Worm (Caenorhabditis elegans) whole organism, L1 larva: ENCODE measurements around the gene T05B11.4.

Source experiments
- C04F5.9 ChIP-seq: sonication (generic microtip); optimal IDR thresholded peaks from 2 replicates; lab custom pipeline; 2016; ENCODE audit warnings: missing genetic modification characterization, missing compliant biosample characterization
- Y116A8C.19 ChIP-seq: sonication (generic microtip); optimal IDR thresholded peaks from 2 replicates; lab custom pipeline; 2016; ENCODE audit warnings: missing compliant biosample characterization, missing genetic modification characterization, borderline replicate concordance
- aha-1 ChIP-seq: fragments of 150-350 bp; optimal IDR thresholded peaks from 2 replicates; lab custom pipeline; 2014; ENCODE audit warnings: missing biosample characterization, missing genetic modification characterization
- aly-2 ChIP-seq: fragments of 150-350 bp; optimal IDR thresholded peaks from 2 replicates; lab custom pipeline; 2014; ENCODE audit warnings: missing biosample characterization, missing genetic modification characterization
- ceh-63 ChIP-seq: fragments of 200-800 bp; sonication (Bioruptor generic); optimal IDR thresholded peaks from 2 replicates; lab custom pipeline; 2018; ENCODE audit warnings: mild to moderate bottlenecking, missing genetic modification characterization, missing compliant biosample characterization
- ceh-8 ChIP-seq: fragments of 200-800 bp; sonication (Bioruptor generic); optimal IDR thresholded peaks from 2 replicates; lab custom pipeline; 2018; ENCODE audit warnings: mild to moderate bottlenecking, missing genetic modification characterization, moderate library complexity, missing compliant biosample characterization
- ceh-82 ChIP-seq, 3 experiments: fragments of 150-350 bp in 1 of 3; sonication (generic microtip) in 2 of 3; optimal IDR thresholded peaks; 2 replicates each; lab custom pipeline; 2014 to 2017; ENCODE audit warnings: missing biosample characterization in 3 of 3, missing genetic modification characterization in 3 of 3
- ceh-88 ChIP-seq: fragments of 200-800 bp; sonication (Bioruptor generic); IDR thresholded peaks from 2 replicates; pipeline ENCODE4 v1.3.6; 2022; ENCODE audit warnings: missing genetic modification characterization, missing compliant biosample characterization
- ceh-90 ChIP-seq: sonication (generic microtip); optimal IDR thresholded peaks from 2 replicates; lab custom pipeline; 2016; ENCODE audit warnings: missing genetic modification characterization, missing compliant biosample characterization
- dsc-1 ChIP-seq: sonication (generic microtip); optimal IDR thresholded peaks from 2 replicates; lab custom pipeline; 2016; ENCODE audit warnings: mild to moderate bottlenecking, missing genetic modification characterization, missing compliant biosample characterization
- efl-1 ChIP-seq, 4 experiments: fragments of 150-350 bp; optimal IDR thresholded peaks in 3 of 4; peaks in 1 of 4; 1 replicate in 1 of 4; 2 replicates in 3 of 4; lab custom pipeline; 2014; ENCODE audit warnings: missing biosample characterization in 2 of 4, missing genetic modification characterization in 2 of 4, missing genetic modification reagents in 2 of 4
- efl-3 ChIP-seq: fragments of 200-800 bp; sonication (Bioruptor generic); optimal IDR thresholded peaks from 2 replicates; lab custom pipeline; 2018; ENCODE audit warnings: mild to moderate bottlenecking, missing genetic modification characterization, missing compliant biosample characterization
- egl-13 ChIP-seq: sonication (generic microtip); optimal IDR thresholded peaks from 2 replicates; lab custom pipeline; 2016; ENCODE audit warnings: missing genotype, missing genetic modification reagents, missing genetic modification characterization, missing compliant biosample characterization
- elt-3 ChIP-seq, 6 experiments: fragments of 150-350 bp in 1 of 6; sonication (generic microtip); optimal IDR thresholded peaks; 2 replicates each; lab custom pipeline; 2017 to 2018; ENCODE audit warnings: missing biosample characterization in 6 of 6, missing genetic modification characterization in 6 of 6, inconsistent platforms in 1 of 6
- fkh-10 ChIP-seq: sonication (generic microtip); optimal IDR thresholded peaks from 2 replicates; lab custom pipeline; 2017; ENCODE audit warnings: missing biosample characterization, missing genetic modification reagents, missing genetic modification characterization
- fos-1 ChIP-seq: fragments of 150-350 bp; optimal IDR thresholded peaks from 2 replicates; lab custom pipeline; 2014; ENCODE audit warnings: missing biosample characterization, missing genetic modification characterization
- grh-1 ChIP-seq: fragments of 200-800 bp; sonication (Bioruptor generic); IDR thresholded peaks from 2 replicates; pipeline ENCODE4 v1.3.6; 2022; ENCODE audit warnings: missing genetic modification reagents, missing genetic modification characterization, missing compliant biosample characterization
- hlh-4 ChIP-seq: sonication (generic microtip); optimal IDR thresholded peaks from 2 replicates; lab custom pipeline; 2016; ENCODE audit warnings: mild to moderate bottlenecking, missing genetic modification characterization, missing compliant biosample characterization
- isw-1 ChIP-seq: fragments of 200-800 bp; sonication (Bioruptor generic); IDR thresholded peaks from 2 replicates; pipeline ENCODE4 v1.3.6; 2022; ENCODE audit warnings: missing genetic modification characterization, missing compliant biosample characterization
- jun-1 ChIP-seq: fragments of 150-350 bp; optimal IDR thresholded peaks from 2 replicates; lab custom pipeline; 2014; ENCODE audit warnings: missing biosample characterization, missing genetic modification reagents, missing genetic modification characterization
- lin-13 ChIP-seq: fragments of 150-350 bp; optimal IDR thresholded peaks from 2 replicates; lab custom pipeline; 2014; ENCODE audit warnings: missing biosample characterization, missing genetic modification reagents, missing genetic modification characterization
- lin-14 ChIP-seq: fragments of 200-800 bp; sonication (Bioruptor generic); optimal IDR thresholded peaks from 2 replicates; lab custom pipeline; 2018; ENCODE audit warnings: mild to moderate bottlenecking, missing genetic modification characterization, moderate library complexity, missing compliant biosample characterization
- lin-15B ChIP-seq: fragments of 150-350 bp; sonication (generic microtip); optimal IDR thresholded peaks from 3 replicates; lab custom pipeline; 2014; ENCODE audit warnings: missing biosample characterization, missing genetic modification characterization
- lin-35 ChIP-seq, 2 experiments: fragments of 150-350 bp; optimal IDR thresholded peaks; 2 replicates each; lab custom pipeline; 2014; ENCODE audit warnings: missing biosample characterization in 2 of 2, missing genetic modification characterization in 2 of 2, missing genetic modification reagents in 2 of 2
- lin-39 ChIP-seq: fragments of 150-350 bp; optimal IDR thresholded peaks from 2 replicates; lab custom pipeline; 2014; ENCODE audit warnings: missing biosample characterization, missing genetic modification reagents, missing genetic modification characterization
- lir-3 ChIP-seq: sonication (generic microtip); optimal IDR thresholded peaks from 2 replicates; lab custom pipeline; 2016; ENCODE audit warnings: mild to moderate bottlenecking, missing genetic modification characterization, moderate library complexity, missing compliant biosample characterization; ENCODE audit not compliant: poor library complexity
- mab-9 ChIP-seq: fragments of 200-800 bp; sonication (Bioruptor generic); IDR thresholded peaks from 2 replicates; pipeline ENCODE4 v1.3.6; 2022; ENCODE audit warnings: missing genetic modification reagents, missing genetic modification characterization, missing compliant biosample characterization
- mep-1 ChIP-seq: fragments of 150-350 bp; optimal IDR thresholded peaks from 2 replicates; lab custom pipeline; 2014; ENCODE audit warnings: missing biosample characterization, missing genetic modification characterization
- nhr-19 ChIP-seq: fragments of 200-800 bp; sonication (Bioruptor generic); conservative IDR thresholded peaks from 2 replicates; pipeline ENCODE4 v1.3.6; 2022; ENCODE audit warnings: missing genetic modification characterization, missing compliant biosample characterization
- nhr-20 ChIP-seq: sonication (generic microtip); optimal IDR thresholded peaks from 2 replicates; lab custom pipeline; 2016; ENCODE audit warnings: mild to moderate bottlenecking, missing genetic modification characterization, missing compliant biosample characterization
- nhr-28 ChIP-seq: fragments of 150-350 bp; optimal IDR thresholded peaks from 2 replicates; lab custom pipeline; 2014; ENCODE audit warnings: missing biosample characterization, missing genetic modification characterization
- nhr-47 ChIP-seq: sonication (generic microtip); optimal IDR thresholded peaks from 2 replicates; lab custom pipeline; 2016; ENCODE audit warnings: mild to moderate bottlenecking, missing genetic modification characterization, moderate library complexity, missing compliant biosample characterization
- nhr-71 ChIP-seq: sonication (generic microtip); optimal IDR thresholded peaks from 2 replicates; lab custom pipeline; 2016; ENCODE audit warnings: mild to moderate bottlenecking, missing genetic modification characterization, moderate library complexity, missing compliant biosample characterization
- nhr-76 ChIP-seq: sonication (generic microtip); optimal IDR thresholded peaks from 2 replicates; lab custom pipeline; 2017; ENCODE audit warnings: missing biosample characterization, missing genetic modification characterization
- nhr-84 ChIP-seq: sonication (generic microtip); optimal IDR thresholded peaks from 2 replicates; lab custom pipeline; 2017; ENCODE audit warnings: missing biosample characterization, missing genetic modification characterization
- nhr-90 ChIP-seq: sonication (generic microtip); optimal IDR thresholded peaks from 2 replicates; lab custom pipeline; 2016; ENCODE audit warnings: mild to moderate bottlenecking, missing genetic modification characterization, missing compliant biosample characterization; ENCODE audit not compliant: poor library complexity
- pax-3 ChIP-seq: fragments of 200-800 bp; sonication (Bioruptor generic); optimal IDR thresholded peaks from 2 replicates; lab custom pipeline; 2018; ENCODE audit warnings: mild to moderate bottlenecking, missing genetic modification characterization, moderate library complexity, missing compliant biosample characterization
- rnt-1 ChIP-seq: sonication (generic microtip); optimal IDR thresholded peaks from 2 replicates; lab custom pipeline; 2016; ENCODE audit warnings: mild to moderate bottlenecking, missing genetic modification characterization, moderate library complexity, missing compliant biosample characterization
- snpc-4 ChIP-seq: fragments of 150-350 bp; optimal IDR thresholded peaks from 2 replicates; lab custom pipeline; 2014; ENCODE audit warnings: missing biosample characterization, missing genetic modification characterization
- sup-37 ChIP-seq: fragments of 200-800 bp; sonication (Bioruptor generic); optimal IDR thresholded peaks from 2 replicates; lab custom pipeline; 2018; ENCODE audit warnings: mild to moderate bottlenecking, missing genetic modification characterization, missing compliant biosample characterization
- swsn-7 ChIP-seq: sonication (generic microtip); optimal IDR thresholded peaks from 2 replicates; lab custom pipeline; 2016; ENCODE audit warnings: missing genetic modification characterization, missing compliant biosample characterization
- tbx-2 ChIP-seq: sonication (generic microtip); optimal IDR thresholded peaks from 2 replicates; lab custom pipeline; 2016; ENCODE audit warnings: missing genetic modification characterization, missing compliant biosample characterization
- tlp-1 ChIP-seq: fragments of 150-350 bp; optimal IDR thresholded peaks from 2 replicates; lab custom pipeline; 2014; ENCODE audit warnings: missing biosample characterization, missing genetic modification characterization
- unc-130 ChIP-seq: fragments of 150-350 bp; optimal IDR thresholded peaks from 2 replicates; lab custom pipeline; 2017; ENCODE audit warnings: missing biosample characterization, missing genetic modification characterization, inconsistent platforms
- unc-30 ChIP-seq: sonication (generic microtip); optimal IDR thresholded peaks from 2 replicates; lab custom pipeline; 2017; ENCODE audit warnings: missing biosample characterization, missing genetic modification characterization
- unc-62 ChIP-seq: fragments of 150-350 bp; optimal IDR thresholded peaks from 2 replicates; lab custom pipeline; 2014; ENCODE audit warnings: missing biosample characterization, missing genetic modification reagents, missing genetic modification characterization
- vab-15 ChIP-seq: sonication (generic microtip); optimal IDR thresholded peaks from 2 replicates; lab custom pipeline; 2017; ENCODE audit warnings: missing genotype, mild to moderate bottlenecking, missing genetic modification characterization, missing compliant biosample characterization
- xbp-1 ChIP-seq: sonication (generic microtip); optimal IDR thresholded peaks from 2 replicates; lab custom pipeline; 2016; ENCODE audit warnings: missing genetic modification characterization, missing compliant biosample characterization
- zag-1 ChIP-seq: fragments of 150-350 bp; optimal IDR thresholded peaks from 2 replicates; lab custom pipeline; 2014; ENCODE audit warnings: missing biosample characterization, missing genetic modification characterization
- zip-4 ChIP-seq: fragments of 200-800 bp; sonication (Bioruptor generic); optimal IDR thresholded peaks from 2 replicates; lab custom pipeline; 2018; ENCODE audit warnings: mild to moderate bottlenecking, missing genetic modification characterization, moderate library complexity, missing compliant biosample characterization

T05B11.4 gene

ce11 chrV:7735319-7735718 is 19.1 kb downstream of the T05B11.4 start, which contains the start of gene srr-10:
Gene srr-10, plus strand, starts transcription at chrV:7735619.
- TF ChIP-seq efl-1 (optimal IDR thresholded peaks at IDR 0.05; lab: Kevin White, UChicago) (no peak), efl-1 (GFP tag; optimal IDR thresholded peaks at IDR 0.05 in 1 of 2; lab: Kevin White, UChicago) (peak in 1 of 2 experiments; percentile 34), egl-13 (no peak)

- TF ChIP-seq lin-13 (GFP tag; lab: Kevin White, UChicago) (peak; percentile 9), lir-3 (tag; lab: Kevin White, UChicago) (peak; percentile 18), Y116A8C.19 (tag; lab: Kevin White, UChicago) (no peak), vab-15 (no peak), snpc-4 (tag; lab: Kevin White, UChicago) (peak; percentile 38), jun-1 (tag; lab: Kevin White, UChicago) (peak; percentile 63), pax-3 (tag; lab: Kevin White, UChicago) (no peak), hlh-4 (tag; lab: Kevin White, UChicago) (no peak), swsn-7 (peak; percentile 62), fos-1 (tag; lab: Kevin White, UChicago) (peak; percentile 58), ceh-82 (tag; optimal IDR thresholded peaks at IDR 0.05; lab: Kevin White, UChicago) (peak; percentile 35 to 85 (median 62)), ceh-8 (no peak), ceh-63 (GFP tag; lab: Kevin White, UChicago) (no peak), unc-62 (GFP tag; lab: Kevin White, UChicago) (no peak), nhr-19 (GFP tag; lab: Robert Waterston, UW) (peak; percentile 42), dsc-1 (tag; lab: Kevin White, UChicago) (peak; percentile 44), mab-9 (GFP tag; lab: Robert Waterston, UW) (no peak), nhr-76 (tag; lab: Kevin White, UChicago) (no peak), nhr-28 (no peak), ceh-90 (tag; lab: Kevin White, UChicago) (no peak), efl-3 (GFP tag; lab: Kevin White, UChicago) (no peak), aly-2 (tag; lab: Kevin White, UChicago) (peak; percentile 2), unc-30 (no peak), C04F5.9 (tag; lab: Kevin White, UChicago) (no peak), lin-35 (GFP tag; optimal IDR thresholded peaks at IDR 0.05; lab: Kevin White, UChicago) (peak; percentile 96 to 98), lin-14 (GFP tag; lab: Kevin White, UChicago) (peak; percentile 70), zip-4 (GFP tag; lab: Kevin White, UChicago) (peak; percentile 65), lin-39 (tag; lab: Kevin White, UChicago) (no peak), xbp-1 (tag; lab: Kevin White, UChicago) (peak; percentile 70), tlp-1 (tag; lab: Kevin White, UChicago) (no peak), ceh-88 (GFP tag; lab: Robert Waterston, UW) (no peak), nhr-20 (tag; lab: Kevin White, UChicago) (peak; percentile 57), unc-130 (tag; lab: Kevin White, UChicago) (peak; percentile 13), mep-1 (tag; lab: Kevin White, UChicago) (no peak), efl-1 (optimal IDR thresholded peaks at IDR 0.05; lab: Kevin White, UChicago) (peak; percentile 83 to 96), efl-1 (GFP tag; optimal IDR thresholded peaks at IDR 0.05 in 1 of 2; lab: Kevin White, UChicago) (peak; percentile 96 to 99), nhr-90 (no peak), grh-1 (GFP tag; lab: Robert Waterston, UW) (no peak), lin-15B (tag; lab: Kevin White, UChicago) (peak; percentile 43), isw-1 (GFP tag; lab: Robert Waterston, UW) (peak; percentile 56), egl-13 (no peak), sup-37 (no peak), nhr-84 (tag; lab: Kevin White, UChicago) (no peak), zag-1 (tag; lab: Kevin White, UChicago) (no peak), fkh-10 (GFP tag; lab: Kevin White, UChicago) (peak; percentile 3), tbx-2 (peak; percentile 65), elt-3 (tag; optimal IDR thresholded peaks at IDR 0.05; lab: Kevin White, UChicago) (peak in 2 of 6 experiments; percentile 15 to 59), nhr-71 (tag; lab: Kevin White, UChicago) (peak; percentile 78), aha-1 (no peak), nhr-47 (tag; lab: Kevin White, UChicago) (peak; percentile 68), rnt-1 (tag; lab: Kevin White, UChicago) (peak; percentile 63)
Observed at ce11 chrV:7734909-7735308, 19.5 kb downstream of the T05B11.4 start, which contains the start of gene clic-1. Gene clic-1, minus strand, starts transcription at chrV:7734911.
